Worm (Caenorhabditis elegans) whole organism, midembryonic: ENCODE measurements around the gene del-8.

ENCODE experiments used
- T22C8.4 ChIP-seq: fragments of 200-800 bp; sonication (Bioruptor generic); IDR thresholded peaks from 2 replicates; pipeline ENCODE4 v1.3.6; 2022; ENCODE audit warnings: missing genetic modification characterization, missing compliant biosample characterization
- cog-1 ChIP-seq: sonication (generic microtip); optimal IDR thresholded peaks from 2 replicates; lab custom pipeline; 2016; ENCODE audit warnings: missing genetic modification characterization, missing compliant biosample characterization
- klf-2 ChIP-seq: fragments of 200-800 bp; sonication (Bioruptor generic); conservative IDR thresholded peaks from 2 replicates; pipeline ENCODE4 v1.3.6; 2022; ENCODE audit warnings: missing genetic modification reagents, missing genetic modification characterization, missing compliant biosample characterization
- med-1 ChIP-seq: sonication (generic microtip); optimal IDR thresholded peaks from 2 replicates; lab custom pipeline; 2017; ENCODE audit warnings: missing genetic modification characterization, mild to moderate bottlenecking, missing compliant biosample characterization, antibody characterized with exemption, missing genetic modification reagents; ENCODE audit not compliant: insufficient read depth
- ztf-23 ChIP-seq: fragments of 200-800 bp; sonication (Bioruptor generic); IDR thresholded peaks from 2 replicates; pipeline ENCODE4 v1.3.6; 2022; ENCODE audit warnings: missing genetic modification reagents, missing genetic modification characterization, missing compliant biosample characterization
- ztf-29 ChIP-seq: fragments of 200-800 bp; sonication (Bioruptor generic); IDR thresholded peaks from 2 replicates; pipeline ENCODE4 v1.3.6; 2022; ENCODE audit warnings: missing genetic modification reagents, missing genetic modification characterization, missing compliant biosample characterization

ce11 chrX:9549657-9550369 is 39.4 kb upstream of the del-8 start:
- no peak for TF ChIP-seq med-1 (GFP tag; lab: Kevin White, UChicago)
- TF ChIP-seq klf-2: no peak
- no peak for TF ChIP-seq cog-1 (tag; lab: Kevin White, UChicago)
- no peak for TF ChIP-seq ztf-29
- no peak for TF ChIP-seq T22C8.4 (GFP tag; lab: Robert Waterston, UW)
- TF ChIP-seq ztf-23 (GFP tag; lab: Robert Waterston, UW): no peak
